Fruit fly (Drosophila melanogaster) whole organism, embryonic: ENCODE results near the gene Tm1.

Experiments
- CG32532 ChIP-seq: fragments of 200-800 bp; sonication (Bioruptor generic); IDR thresholded peaks from 2 replicates; pipeline ENCODE4 v1.3.6; 2022; ENCODE audit warnings: missing biosample characterization, missing genetic modification characterization
- CG4730 ChIP-seq: fragments of 200-800 bp; sonication (Bioruptor generic); IDR thresholded peaks from 2 replicates; pipeline ENCODE4 v1.3.6; 2022; ENCODE audit warnings: missing biosample characterization, missing genetic modification characterization
- CG7372 ChIP-seq: fragments of 200-800 bp; sonication (Bioruptor generic); IDR thresholded peaks from 2 replicates; pipeline ENCODE4 v1.3.6; 2022; ENCODE audit warnings: missing biosample characterization, missing genetic modification characterization
- Gug ChIP-seq: fragments of 200-800 bp; sonication (Bioruptor generic); IDR thresholded peaks from 4 replicates; pipeline ENCODE4 v1.3.6; 2022; ENCODE audit warnings: missing biosample characterization, missing genetic modification characterization
- Sin3A ChIP-seq: fragments of >200 bp; optimal IDR thresholded peaks from 2 replicates; lab custom pipeline; 2018
- dmrt11E ChIP-seq: fragments of 200-800 bp; sonication (Bioruptor generic); optimal IDR thresholded peaks from 3 replicates; lab custom pipeline; 2018; ENCODE audit warnings: missing biosample characterization, mild to moderate bottlenecking, missing genetic modification characterization, moderate library complexity
- ems ChIP-seq: fragments of 200-800 bp; sonication (Bioruptor generic); optimal IDR thresholded peaks from 3 replicates; lab custom pipeline; 2016; ENCODE audit warnings: missing biosample characterization, missing genetic modification characterization

DNA sequence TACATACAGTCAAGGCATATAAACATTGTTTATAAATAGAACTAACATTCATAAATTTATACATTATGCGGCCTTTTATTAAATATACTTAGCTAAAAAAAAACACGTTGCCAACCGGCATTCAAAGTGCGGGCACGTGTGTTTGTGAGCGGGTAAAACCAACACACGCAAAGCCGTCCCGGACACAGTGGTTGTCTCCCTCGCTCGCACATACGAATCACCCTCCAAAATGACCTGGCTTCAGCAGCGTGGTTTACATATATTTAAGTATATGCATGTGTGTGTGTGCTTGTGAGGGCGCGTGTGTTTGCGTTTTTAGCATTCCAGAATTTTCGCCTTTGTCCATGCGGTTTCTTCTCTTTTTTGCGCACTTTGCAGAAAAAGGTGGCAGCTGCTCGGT lies 34.6 kb upstream of the Tm1 start:
- no peak for TF ChIP-seq CG32532 (GFP tag; lab: Robert Waterston, UW)
- no peak for TF ChIP-seq dmrt11E
- TF ChIP-seq CG7372 (GFP tag; lab: Robert Waterston, UW): no peak
- no peak for TF ChIP-seq Sin3A (lab: Kevin White, UChicago)
- no peak for TF ChIP-seq Gug (GFP tag; lab: Robert Waterston, UW)
- TF ChIP-seq ems (GFP tag; lab: Kevin White, UChicago): no peak
- TF ChIP-seq CG4730 (GFP tag; lab: Robert Waterston, UW): no peak
